Worm (Caenorhabditis elegans): Measurements from ENCODE around the gene F42C5.9.

ce11 chrIV:7282957-7283356 lies 33.9 kb downstream of the F42C5.9 start, which contains the start of gene C06E4.1:
- TF ChIP-seq tab-1 (GFP tag; IDR thresholded peaks at IDR 0.05) (no peak), T22C8.4 (GFP tag; IDR thresholded peaks at IDR 0.05) (no peak), med-1 (GFP tag; optimal IDR thresholded peaks at IDR 0.05; ENCODE audit: insufficient read depth) (no peak), klf-2 (GFP tag; conservative IDR thresholded peaks at IDR 0.05) (no peak), ztf-29 (GFP tag; IDR thresholded peaks at IDR 0.05) (no peak), flt-1 (GFP tag; IDR thresholded peaks at IDR 0.05) (no peak), ref-1 (GFP tag; conservative IDR thresholded peaks at IDR 0.05) (no peak)

Measured in whole organism, midembryonic.